Fruit fly (Drosophila melanogaster): ENCODE results near the gene CG13046.

The CG13046 gene

DNA sequence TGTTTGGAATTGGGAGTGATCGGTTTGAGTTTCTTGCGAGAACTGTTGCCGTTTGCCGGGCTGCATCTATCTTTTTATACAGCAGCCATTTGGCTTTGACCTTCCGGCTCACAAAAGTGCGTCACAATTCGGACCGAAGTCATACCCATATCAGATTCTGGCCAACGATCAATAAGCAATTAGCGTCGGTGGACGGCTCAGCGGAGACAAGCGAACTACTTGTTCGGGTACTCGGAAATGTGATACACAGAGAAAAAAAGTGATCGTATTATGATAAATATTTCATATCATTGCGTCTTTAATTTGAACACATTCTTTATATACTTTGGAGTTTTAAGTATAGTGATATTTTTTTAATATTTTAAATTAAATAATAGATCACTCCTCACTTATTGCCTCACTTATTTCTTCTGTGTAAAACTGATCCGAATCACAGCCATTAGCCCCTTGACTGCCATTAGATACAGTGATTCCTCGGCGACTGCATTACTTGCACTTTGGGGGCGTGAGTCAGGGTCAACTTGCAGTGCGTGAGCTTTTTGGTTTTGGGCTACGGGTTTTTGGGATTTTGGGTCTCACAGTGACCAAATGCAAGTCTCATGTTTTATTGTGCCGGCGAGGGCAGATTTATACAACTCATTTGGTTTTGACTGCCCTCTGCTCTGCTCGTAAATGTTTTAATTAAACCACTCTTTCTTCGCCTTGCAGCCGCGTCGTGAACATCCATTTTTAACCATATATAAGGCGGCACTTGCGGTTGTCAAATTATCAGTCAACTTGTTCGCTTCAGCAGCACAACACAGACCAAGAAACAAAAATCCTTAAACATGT, 17.8 kb upstream of the CG13046 start, which contains the start of the genes CG13043 and CG13063:
TSS of gene CG13043 (minus strand) at position 51 of the 831 bp plus-strand sequence.
TSS of gene CG13063 (plus strand) at position 781 of the 831 bp plus-strand sequence.
- no peak for TF ChIP-seq noc (tag; optimal IDR thresholded peaks at IDR 0.05)

DNA sequence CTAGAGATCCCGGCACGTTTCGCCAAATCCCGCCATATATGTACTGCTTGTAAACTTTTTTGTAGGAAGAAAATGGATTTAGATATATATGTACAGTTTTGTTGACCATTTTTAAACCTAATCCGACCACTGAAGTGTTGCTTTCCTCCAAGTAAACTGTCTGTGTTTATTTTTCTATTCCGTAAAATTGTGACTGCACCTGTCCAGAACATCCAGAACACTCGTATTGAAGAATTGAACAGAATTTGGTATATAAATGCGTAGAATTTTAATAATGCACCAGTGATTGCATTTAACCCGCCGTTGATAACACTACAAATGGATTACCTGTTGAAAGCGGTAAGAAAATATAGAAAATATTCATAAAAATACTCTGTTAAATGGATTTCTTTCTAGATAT, 15.8 kb upstream of the CG13046 start, which contains the start of gene CG43249:
TSS of gene CG43249 (plus strand) at position 301 of the 400 bp plus-strand sequence.
- no peak for TF ChIP-seq noc (tag; optimal IDR thresholded peaks at IDR 0.05)

dm6 chr3L:16303078-16303477, 14.9 kb upstream of the CG13046 start, which contains the start of gene CG13044:
Gene CG13044 (minus strand): TSS chr3L:16303178.
- TF ChIP-seq noc (tag; optimal IDR thresholded peaks at IDR 0.05), result no peak

- TF ChIP-seq noc (tag; optimal IDR thresholded peaks at IDR 0.05), result no peak
Measured at dm6 chr3L:16301153-16301552, 12.9 kb upstream of the CG13046 start, which contains the start of gene CG4982. Gene CG4982 (plus strand): TSS chr3L:16301453.

DNA sequence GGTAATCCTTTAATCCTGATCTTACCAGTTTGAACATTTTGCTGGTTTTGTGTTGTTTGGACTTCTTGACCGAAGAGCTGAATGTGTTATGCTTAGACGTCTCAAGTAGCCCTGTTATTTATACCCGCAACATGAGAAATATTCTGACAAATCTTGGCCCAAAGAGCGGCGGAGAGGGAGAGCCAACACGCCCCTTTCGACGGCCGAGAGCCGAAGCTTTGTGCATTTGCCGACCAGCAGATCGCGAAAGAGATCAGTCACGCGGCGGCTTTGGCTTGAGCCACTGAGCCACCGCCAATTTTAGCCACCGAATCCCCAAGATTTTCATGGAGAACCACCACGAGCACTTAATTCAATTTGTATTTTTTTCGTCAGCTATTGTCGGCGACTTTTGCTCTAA, 7.2 kb upstream of the CG13046 start, which contains the start of gene CG4962:
TSS of gene CG4962 (minus strand) at position 101 of the 400 bp plus-strand sequence.
- TF ChIP-seq noc (tag; optimal IDR thresholded peaks at IDR 0.05), result no peak

- TF ChIP-seq noc (tag; optimal IDR thresholded peaks at IDR 0.05), result no peak
Measured at dm6 chr3L:16291678-16292077, 3.5 kb upstream of the CG13046 start.

DNA sequence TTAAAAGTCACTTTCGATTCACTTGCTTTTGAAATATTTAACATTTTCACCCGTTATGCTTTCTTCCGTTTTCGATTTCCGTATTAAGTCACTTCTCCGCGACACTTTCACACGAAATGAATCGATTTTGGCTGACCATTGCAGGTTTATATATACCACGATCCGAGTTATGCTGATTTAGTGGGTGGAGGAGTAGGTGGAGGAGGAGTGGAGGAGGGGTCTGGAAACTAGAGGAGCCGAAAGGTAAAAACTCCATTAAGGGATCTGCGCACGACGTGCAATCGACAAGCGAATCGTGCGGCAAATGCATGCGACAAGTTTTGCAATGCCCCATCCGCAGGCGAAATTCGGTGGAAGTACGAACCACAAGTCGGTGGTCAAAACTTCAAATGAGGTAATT, 2.6 kb upstream of the CG13046 start, which contains the start of gene CG13045:
TSS of gene CG13045 (minus strand) at position 101 of the 400 bp plus-strand sequence.
- no peak for TF ChIP-seq noc (tag; optimal IDR thresholded peaks at IDR 0.05)

- TF ChIP-seq noc (tag; optimal IDR thresholded peaks at IDR 0.05), result no peak
Measured at dm6 chr3L:16289067-16289466, 845 bp upstream of the CG13046 start.

dm6 chr3L:16286258-16286657, 2.0 kb downstream of the CG13046 start:
- TF ChIP-seq noc (tag; optimal IDR thresholded peaks at IDR 0.05), result no peak

DNA sequence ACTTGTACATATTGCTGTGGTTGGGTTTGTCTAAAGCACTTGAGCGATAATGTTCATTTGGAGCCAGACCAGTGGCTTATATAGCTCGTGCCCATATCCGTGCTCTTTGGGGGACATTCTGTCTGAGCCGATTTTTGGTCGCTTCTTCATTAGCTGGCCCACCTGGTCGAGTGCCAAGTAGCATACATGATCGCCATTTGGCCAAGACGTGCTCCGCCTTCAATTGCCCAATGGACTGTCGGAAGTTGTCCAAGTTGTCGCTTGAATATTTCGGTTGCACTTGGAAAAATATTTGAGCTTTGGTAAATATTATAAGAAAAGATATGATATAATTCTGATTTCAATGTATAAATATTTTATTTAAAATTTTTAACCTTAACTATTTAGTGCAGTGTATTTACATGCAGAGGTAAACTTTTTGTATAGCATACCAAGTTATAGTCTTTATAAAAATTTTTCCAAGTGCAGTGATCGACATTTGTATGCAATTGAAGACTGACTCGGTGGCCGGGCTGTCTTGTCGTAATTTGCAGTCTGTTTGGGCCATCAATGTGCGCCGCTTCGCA, 2.8 kb downstream of the CG13046 start, which contains the start of gene CG13047:
TSS of gene CG13047 (minus strand) at position 51 of the 566 bp plus-strand sequence.
- TF ChIP-seq noc (tag; optimal IDR thresholded peaks at IDR 0.05), result no peak

dm6 chr3L:16283821-16284220, 4.4 kb downstream of the CG13046 start, which contains the start of gene CG13048:
Gene CG13048 (minus strand): TSS chr3L:16283921.
- TF ChIP-seq noc (tag; optimal IDR thresholded peaks at IDR 0.05), result no peak

DNA sequence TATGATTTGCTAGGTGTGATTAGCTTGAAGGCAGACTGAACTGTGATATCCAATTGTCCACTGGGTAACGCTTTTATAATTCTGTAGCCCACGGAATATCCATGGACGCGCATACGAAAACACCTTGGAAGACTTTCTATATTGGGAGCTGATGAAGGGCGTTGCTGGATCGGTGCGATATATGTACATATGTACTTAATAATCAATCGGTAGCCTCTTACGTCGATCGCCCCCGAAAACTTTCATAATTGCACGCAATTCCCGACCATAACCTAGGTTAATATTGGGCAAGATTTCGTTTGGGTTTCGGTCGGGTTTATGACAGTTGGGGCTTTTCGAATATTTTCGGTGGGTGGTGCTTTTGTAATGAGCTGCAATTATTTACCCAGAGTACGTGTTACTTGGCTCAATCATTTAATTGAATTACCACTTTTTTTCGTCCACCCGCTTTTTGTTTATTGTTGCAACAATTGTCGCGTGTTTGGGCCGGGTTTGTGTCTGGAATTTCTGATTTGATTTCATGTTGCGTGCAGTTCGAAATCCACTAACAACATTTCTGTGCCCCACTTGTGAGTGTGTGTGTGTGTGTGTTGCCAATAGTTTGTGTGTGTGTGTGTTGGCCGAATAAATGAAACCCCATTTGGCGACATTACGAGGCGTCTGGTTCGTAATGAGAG, 6.2 kb downstream of the CG13046 start, which contains the start of gene CG13049:
TSS of gene CG13049 (minus strand) at position 51 of the 677 bp plus-strand sequence.
- TF ChIP-seq noc (tag; optimal IDR thresholded peaks at IDR 0.05), result no peak

DNA sequence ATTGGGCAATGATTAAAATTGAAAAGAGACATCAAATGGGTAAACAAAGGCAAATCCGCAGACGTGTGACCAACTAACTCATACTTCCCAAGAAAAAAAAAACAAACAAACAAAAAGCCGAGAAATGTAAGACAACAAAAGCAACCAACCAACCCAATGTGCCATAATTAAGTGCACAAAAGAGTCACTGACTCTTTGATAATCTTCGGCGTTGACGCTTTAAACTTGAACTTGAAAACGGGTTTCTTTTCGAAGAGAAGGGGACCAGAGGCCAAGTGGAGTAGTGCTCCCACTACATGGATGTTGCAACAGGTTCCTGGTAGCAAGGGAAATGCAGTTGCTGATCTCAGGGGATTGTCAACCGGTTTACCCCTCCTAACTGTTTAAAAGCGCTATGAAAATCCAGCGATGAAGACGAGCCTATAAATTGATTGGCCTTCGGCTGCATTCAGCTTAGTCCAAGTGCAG, 8.2 kb downstream of the CG13046 start, which contains the start of gene CG13064:
TSS of gene CG13064 (plus strand) at position 418 of the 468 bp plus-strand sequence.
- no peak for TF ChIP-seq noc (tag; optimal IDR thresholded peaks at IDR 0.05)

DNA sequence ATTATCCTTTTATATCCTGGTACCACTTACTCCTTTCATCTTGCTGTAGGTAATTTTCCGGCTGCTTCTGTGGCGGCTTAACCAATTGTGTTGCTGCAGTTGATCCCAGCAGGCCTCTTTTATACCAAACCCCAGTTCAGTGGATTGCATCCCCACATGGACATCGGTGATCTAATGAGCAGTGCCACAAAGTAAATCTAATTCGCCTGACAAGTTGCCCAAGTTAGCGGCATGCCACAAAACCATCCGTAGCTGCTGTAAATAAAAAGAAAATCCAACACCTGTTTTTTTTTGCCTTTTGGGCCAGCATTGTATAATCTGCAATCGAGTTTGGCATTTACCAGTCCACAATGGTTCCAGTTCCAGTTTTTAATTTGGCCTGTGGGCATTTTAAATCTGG, 9.1 kb downstream of the CG13046 start, which contains the start of gene CG13050:
TSS of gene CG13050 (minus strand) at position 101 of the 400 bp plus-strand sequence.
- no peak for TF ChIP-seq noc (tag; optimal IDR thresholded peaks at IDR 0.05)

DNA sequence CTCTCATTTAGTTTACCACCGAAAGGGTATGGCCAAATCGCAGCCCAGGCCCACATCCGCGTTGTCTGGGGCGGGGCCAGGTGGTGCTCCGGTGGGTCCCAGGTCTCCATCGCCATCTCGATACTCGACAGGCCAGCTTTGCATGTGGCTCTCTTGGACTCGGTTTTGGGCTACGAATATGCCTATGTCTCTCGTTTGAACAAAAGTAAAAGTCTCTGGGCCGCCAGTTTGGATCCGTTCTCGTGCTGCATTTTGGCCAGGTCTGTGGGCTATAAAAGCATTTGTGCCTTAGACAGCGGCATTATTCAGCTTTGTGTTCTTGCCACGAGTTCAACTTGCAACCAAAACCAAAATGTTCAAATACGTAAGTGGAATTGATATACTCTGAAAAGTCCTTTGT, 11.1 kb downstream of the CG13046 start, which contains the start of gene CG13065:
TSS of gene CG13065 (plus strand) at position 301 of the 400 bp plus-strand sequence.
- no peak for TF ChIP-seq noc (tag; optimal IDR thresholded peaks at IDR 0.05)

Measured in whole organism, larva.